Worm (Caenorhabditis elegans): ENCODE results near the gene mlt-7.

mlt-7 gene

ce11 chrII:4405358-4405757 lies 12.6 kb downstream of the mlt-7 start, which contains the start of gene ZK430.5:
ZK430.5 (plus strand) TSS chrII:4405658.
- TF ChIP-seq fkh-3 (tag; optimal IDR thresholded peaks at IDR 0.05) (no peak), hrde-1 (tag; optimal IDR thresholded peaks at IDR 0.05; ENCODE audit: borderline replicate concordance) (no peak), sdz-38 (tag; optimal IDR thresholded peaks at IDR 0.05) (no peak)

ce11 chrII:4409650-4410049 lies 16.8 kb downstream of the mlt-7 start:
- TF ChIP-seq mes-4 (tag; optimal IDR thresholded peaks at IDR 0.05) (no peak), nfyb-1 (GFP tag; IDR thresholded peaks at IDR 0.05) (peak; percentile 63; the same call in 1 of the 2 replicates)

ce11 chrII:4417333-4417732 lies 24.5 kb downstream of the mlt-7 start, which contains the start of gene sod-5:
sod-5 (plus strand) TSS chrII:4417633.
- TF ChIP-seq hsf-1 (GFP tag; IDR thresholded peaks at IDR 0.05) (no peak), F52B5.7 (tag; optimal IDR thresholded peaks at IDR 0.05) (no peak), madf-3 (GFP tag; IDR thresholded peaks at IDR 0.05) (no peak), F57C9.4 (tag; optimal IDR thresholded peaks at IDR 0.05) (no peak), rec-8 (tag; optimal IDR thresholded peaks at IDR 0.05) (no peak), atf-7 (tag; optimal IDR thresholded peaks at IDR 0.05) (no peak), ztf-3 (GFP tag; optimal IDR thresholded peaks at IDR 0.05) (no peak), mes-4 (tag; optimal IDR thresholded peaks at IDR 0.05) (no peak), B0035.1 (tag; optimal IDR thresholded peaks at IDR 0.05) (no peak)

- TF ChIP-seq madf-8 (GFP tag; conservative IDR thresholded peaks at IDR 0.05): no peak
- TF ChIP-seq Y95B8A.8 (GFP tag; IDR thresholded peaks at IDR 0.05): 0 out of 2 replicates have a peak, but pooled peaks have one; percentile 28
Measured at ce11 chrII:4419956-4420355, 27.1 kb downstream of the mlt-7 start, which contains the start of gene bpnt-1. bpnt-1 (plus strand) TSS chrII:4420256.

ce11 chrII:4424807-4425206 lies 32.0 kb downstream of the mlt-7 start, which contains the start of the genes dcaf-13 and toe-1:
dcaf-13 (minus strand) TSS chrII:4424902.
toe-1 (plus strand) TSS chrII:4425167.
- TF ChIP-seq lsl-1 (GFP tag; optimal IDR thresholded peaks at IDR 0.05) (peak; percentile 5), madf-6 (GFP tag; IDR thresholded peaks at IDR 0.05) (peak; percentile 46; the same call in 1 of the 2 replicates), K11D2.4 (GFP tag; IDR thresholded peaks at IDR 0.05) (no peak)

ce11 chrII:4428121-4428520 lies 35.3 kb downstream of the mlt-7 start:
- 0 out of 2 replicates have a peak, but pooled peaks have one; percentile 36 for TF ChIP-seq cebp-2 (GFP tag; IDR thresholded peaks at IDR 0.05)
- 0 out of 2 replicates have a peak, but pooled peaks have one; percentile 35 for TF ChIP-seq zfh-2 (GFP tag; conservative IDR thresholded peaks at IDR 0.05)
- TF ChIP-seq ztf-3 (GFP tag; optimal IDR thresholded peaks at IDR 0.05): no peak
- no peak for TF ChIP-seq chd-7 (tag; optimal IDR thresholded peaks at IDR 0.05)
- TF ChIP-seq madf-8 (GFP tag; conservative IDR thresholded peaks at IDR 0.05): 0 out of 2 replicates have a peak, but pooled peaks have one; percentile 11

ce11 chrII:4433146-4433545 lies 40.3 kb downstream of the mlt-7 start, which contains the start of gene nhr-109:
nhr-109 (plus strand) TSS chrII:4433367.
- TF ChIP-seq attf-5 (GFP tag; optimal IDR thresholded peaks at IDR 0.05) (no peak), K11D2.4 (GFP tag; IDR thresholded peaks at IDR 0.05) (no peak), C17E4.6 (GFP tag; IDR thresholded peaks at IDR 0.05) (no peak), F10E7.11 (tag; optimal IDR thresholded peaks at IDR 0.05) (no peak), egl-18 (GFP tag; IDR thresholded peaks at IDR 0.05) (no peak), mel-28 (tag; optimal IDR thresholded peaks at IDR 0.05; ENCODE audit: borderline replicate concordance) (no peak), zfh-2 (GFP tag; conservative IDR thresholded peaks at IDR 0.05) (no peak), nhr-80 (tag; optimal IDR thresholded peaks at IDR 0.05) (peak; percentile 39)

All from whole organism, young adult.